Worm (Caenorhabditis elegans): ENCODE results near the gene twk-33.

Gene twk-33

ce11 chrV:17683290-17683689 lies 30.9 kb downstream of the twk-33 start:
- no peak for TF ChIP-seq lin-29 (GFP tag; IDR thresholded peaks at IDR 0.05)
- no peak for TF ChIP-seq ceh-82 (tag; optimal IDR thresholded peaks at IDR 0.05)
- TF ChIP-seq set-16 (GFP tag; IDR thresholded peaks at IDR 0.05) = peak; percentile 84

- TF ChIP-seq daf-12 (tag; optimal IDR thresholded peaks at IDR 0.05) = no peak
- no peak for TF ChIP-seq Y105C5A.15 (GFP tag; IDR thresholded peaks at IDR 0.05)
- TF ChIP-seq zfp-3 (GFP tag; conservative IDR thresholded peaks at IDR 0.05) = no peak
- no peak for TF ChIP-seq fkh-10 (GFP tag; optimal IDR thresholded peaks at IDR 0.05)
- TF ChIP-seq nhr-42 (GFP tag; IDR thresholded peaks at IDR 0.05) = no peak
- no peak for TF ChIP-seq ceh-44 (GFP tag; IDR thresholded peaks at IDR 0.05)
- TF ChIP-seq madf-5 (GFP tag; IDR thresholded peaks at IDR 0.05) = no peak
- no peak for TF ChIP-seq nhr-76 (tag; optimal IDR thresholded peaks at IDR 0.05)
- TF ChIP-seq aha-1 (tag) = no peak
- TF ChIP-seq ctbp-1 (GFP tag; IDR thresholded peaks at IDR 0.05) = no peak
- TF ChIP-seq skn-1 (tag; optimal IDR thresholded peaks at IDR 0.05) = no peak
- TF ChIP-seq zip-2 (tag; optimal IDR thresholded peaks at IDR 0.05) = no peak
- no peak for TF ChIP-seq ZK337.2 (GFP tag; IDR thresholded peaks at IDR 0.05)
- no peak for TF ChIP-seq nhr-6 (tag; optimal IDR thresholded peaks at IDR 0.05)
- no peak for TF ChIP-seq saeg-2 (GFP tag; IDR thresholded peaks at IDR 0.05)
- TF ChIP-seq nhr-28 (tag; optimal IDR thresholded peaks at IDR 0.05) = no peak
- no peak for TF ChIP-seq attf-4 (tag; optimal IDR thresholded peaks at IDR 0.05)
- no peak for TF ChIP-seq nhr-25 (tag; optimal IDR thresholded peaks at IDR 0.05; ENCODE audit: borderline replicate concordance, insufficient read depth)
- TF ChIP-seq vab-7 (GFP tag; IDR thresholded peaks at IDR 0.05) = no peak
- TF ChIP-seq mes-2 (tag; optimal IDR thresholded peaks at IDR 0.05; ENCODE audit: poor library complexity, severe bottlenecking) = no peak
Measured at ce11 chrV:17676553-17676952, 37.6 kb downstream of the twk-33 start, which contains the start of gene str-92. Gene str-92 (minus strand): TSS chrV:17676653.

- TF ChIP-seq lsy-2 (tag; optimal IDR thresholded peaks at IDR 0.05) (no peak), ceh-44 (GFP tag; IDR thresholded peaks at IDR 0.05) (no peak), nhr-77 (tag; optimal IDR thresholded peaks at IDR 0.05) (no peak), dmd-8 (GFP tag; IDR thresholded peaks at IDR 0.05) (no peak), F26F4.8 (GFP tag; conservative IDR thresholded peaks at IDR 0.05) (no peak), nhr-25 (tag; optimal IDR thresholded peaks at IDR 0.05; ENCODE audit: borderline replicate concordance, insufficient read depth) (no peak), ces-1 (GFP tag; optimal IDR thresholded peaks at IDR 0.05) (no peak), mdt-29 (GFP tag; IDR thresholded peaks at IDR 0.05) (no peak), nhr-111 (GFP tag; optimal IDR thresholded peaks at IDR 0.05) (no peak), nhr-41 (GFP tag; IDR thresholded peaks at IDR 0.05) (no peak), aha-1 (tag) (no peak), mxl-3 (GFP tag; optimal IDR thresholded peaks at IDR 0.05) (no peak), lin-39 (tag; optimal IDR thresholded peaks at IDR 0.05) (no peak), ZK337.2 (GFP tag; IDR thresholded peaks at IDR 0.05) (no peak), php-3 (GFP tag; IDR thresholded peaks at IDR 0.05) (no peak), zag-1 (tag; optimal IDR thresholded peaks at IDR 0.05) (no peak), snpc-4 (tag; optimal IDR thresholded peaks at IDR 0.05) (no peak), mep-1 (tag; optimal IDR thresholded peaks at IDR 0.05) (no peak), T20F7.1 (GFP tag; optimal IDR thresholded peaks at IDR 0.05) (no peak)
Measured at ce11 chrV:17673343-17673742, 40.8 kb downstream of the twk-33 start, which contains the start of gene str-93. Gene str-93 (minus strand): TSS chrV:17673443.

- TF ChIP-seq T20F7.1 (GFP tag; optimal IDR thresholded peaks at IDR 0.05) = no peak
- TF ChIP-seq ztf-7 (tag; optimal IDR thresholded peaks at IDR 0.05) = no peak
- TF ChIP-seq rbr-2 (tag; optimal IDR thresholded peaks at IDR 0.05) = no peak
- TF ChIP-seq ama-1 (optimal IDR thresholded peaks at IDR 0.05) = no peak
- TF ChIP-seq zip-2 (tag; optimal IDR thresholded peaks at IDR 0.05) = no peak
- no peak for TF ChIP-seq dve-1 (tag; optimal IDR thresholded peaks at IDR 0.05; ENCODE audit: insufficient read depth)
- TF ChIP-seq daf-19 (GFP tag; conservative IDR thresholded peaks at IDR 0.05) = no peak
- TF ChIP-seq spr-3 (GFP tag; optimal IDR thresholded peaks at IDR 0.05) = no peak
- TF ChIP-seq unc-39 (tag; optimal IDR thresholded peaks at IDR 0.05) = no peak
- TF ChIP-seq ctbp-1 (GFP tag; IDR thresholded peaks at IDR 0.05) = no peak
- no peak for TF ChIP-seq mxl-2 (GFP tag; conservative IDR thresholded peaks at IDR 0.05)
- TF ChIP-seq ceh-28 (tag; optimal IDR thresholded peaks at IDR 0.05) = no peak
- no peak for TF ChIP-seq F10B5.3 (tag; optimal IDR thresholded peaks at IDR 0.05)
- TF ChIP-seq ZK546.5 (tag; optimal IDR thresholded peaks at IDR 0.05) = no peak
- TF ChIP-seq nhr-10 (tag; optimal IDR thresholded peaks at IDR 0.05) = no peak
Measured at ce11 chrV:17668531-17668930, 45.6 kb downstream of the twk-33 start, which contains the start of gene str-89. Gene str-89 (plus strand): TSS chrV:17668831.
